Worm (Caenorhabditis elegans) whole organism, young adult: ENCODE data around the gene vab-7.

Experiments
- B0019.2 ChIP-seq: fragments of 200-800 bp; sonication (Bioruptor generic); conservative IDR thresholded peaks from 2 replicates; pipeline ENCODE4 v1.3.6; 2022; ENCODE audit warnings: missing genetic modification reagents, missing genetic modification characterization, missing compliant biosample characterization
- C06A6.2 ChIP-seq: fragments of 200-800 bp; sonication (Bioruptor generic); conservative IDR thresholded peaks from 2 replicates; pipeline ENCODE4 v1.3.6; 2022; ENCODE audit warnings: missing genetic modification characterization, missing compliant biosample characterization
- C17E4.6 ChIP-seq: fragments of 200-800 bp; sonication (Bioruptor generic); IDR thresholded peaks from 2 replicates; pipeline ENCODE4 v1.3.6; 2022; ENCODE audit warnings: missing genetic modification reagents, missing genetic modification characterization, missing compliant biosample characterization
- F33H1.4 ChIP-seq: fragments of 200-800 bp; sonication (Bioruptor generic); IDR thresholded peaks from 2 replicates; pipeline ENCODE4 v1.3.6; 2022; ENCODE audit warnings: missing genetic modification reagents, missing genetic modification characterization, missing compliant biosample characterization
- Y67H2A.10 ChIP-seq: fragments of 200-800 bp; sonication (Bioruptor generic); conservative IDR thresholded peaks from 2 replicates; pipeline ENCODE4 v1.3.6; 2022; ENCODE audit warnings: missing genetic modification reagents, missing genetic modification characterization, missing compliant biosample characterization
- ZK185.1 ChIP-seq: sonication (generic microtip); optimal IDR thresholded peaks from 2 replicates; lab custom pipeline; 2016; ENCODE audit warnings: mild to moderate bottlenecking, missing genetic modification characterization, missing compliant biosample characterization; ENCODE audit not compliant: poor library complexity, severe bottlenecking
- akir-1 ChIP-seq: fragments of 200-800 bp; sonication (Bioruptor generic); optimal IDR thresholded peaks from 2 replicates; lab custom pipeline; 2018; ENCODE audit warnings: mild to moderate bottlenecking, missing genetic modification characterization, moderate library complexity, missing compliant biosample characterization
- atf-7 ChIP-seq: sonication (generic microtip); optimal IDR thresholded peaks from 2 replicates; lab custom pipeline; 2017; ENCODE audit warnings: mild to moderate bottlenecking, missing genetic modification characterization, missing compliant biosample characterization
- attf-3 ChIP-seq: fragments of 200-800 bp; sonication (Bioruptor generic); conservative IDR thresholded peaks from 2 replicates; pipeline ENCODE4 v1.3.6; 2022; ENCODE audit warnings: missing genetic modification reagents, missing genetic modification characterization, missing compliant biosample characterization
- bed-2 ChIP-seq: fragments of 200-800 bp; sonication (Bioruptor generic); IDR thresholded peaks from 2 replicates; pipeline ENCODE4 v1.3.6; 2022; ENCODE audit warnings: missing genetic modification reagents, missing genetic modification characterization, missing compliant biosample characterization
- ceh-79 ChIP-seq: sonication (generic microtip); optimal IDR thresholded peaks from 2 replicates; lab custom pipeline; 2017; ENCODE audit warnings: mild to moderate bottlenecking, missing genetic modification characterization, missing compliant biosample characterization
- ceh-91 ChIP-seq: fragments of 200-800 bp; sonication (Bioruptor generic); IDR thresholded peaks from 2 replicates; pipeline ENCODE4 v1.3.6; 2022; ENCODE audit warnings: missing genetic modification reagents, missing genetic modification characterization, missing compliant biosample characterization
- dox-1 ChIP-seq: fragments of 200-800 bp; sonication (Bioruptor generic); IDR thresholded peaks from 2 replicates; pipeline ENCODE4 v1.3.6; 2022; ENCODE audit warnings: missing genetic modification reagents, missing genetic modification characterization, missing compliant biosample characterization
- dpff-1 ChIP-seq: sonication (generic microtip); optimal IDR thresholded peaks from 2 replicates; lab custom pipeline; 2017; ENCODE audit warnings: mild to moderate bottlenecking, missing genetic modification characterization, missing compliant biosample characterization
- dpl-1 ChIP-seq: fragments of 150-350 bp; optimal IDR thresholded peaks from 2 replicates; lab custom pipeline; 2014; ENCODE audit warnings: missing biosample characterization, missing genetic modification reagents, missing genetic modification characterization
- egrh-3 ChIP-seq: fragments of 200-800 bp; sonication (Bioruptor generic); IDR thresholded peaks from 2 replicates; pipeline ENCODE4 v1.3.6; 2022; ENCODE audit warnings: missing genetic modification reagents, missing genetic modification characterization, missing compliant biosample characterization
- hlh-12 ChIP-seq: sonication (generic microtip); optimal IDR thresholded peaks from 2 replicates; lab custom pipeline; 2016; ENCODE audit warnings: missing genetic modification characterization, missing compliant biosample characterization
- hmg-20 ChIP-seq: fragments of 200-800 bp; sonication (Bioruptor generic); IDR thresholded peaks from 2 replicates; pipeline ENCODE4 v1.3.6; 2022; ENCODE audit warnings: missing genetic modification reagents, missing genetic modification characterization, missing compliant biosample characterization
- hrde-1 ChIP-seq: sonication (generic microtip); optimal IDR thresholded peaks from 2 replicates; lab custom pipeline; 2016; ENCODE audit warnings: missing genetic modification characterization, mild to moderate bottlenecking, missing compliant biosample characterization, moderate library complexity, missing genotype, missing genetic modification reagents, borderline replicate concordance
- let-526 ChIP-seq: fragments of 200-800 bp; sonication (Bioruptor generic); IDR thresholded peaks from 2 replicates; pipeline ENCODE4 v1.3.6; 2022; ENCODE audit warnings: missing genetic modification reagents, missing genetic modification characterization, missing compliant biosample characterization
- lin-40 ChIP-seq: sonication (generic microtip); optimal IDR thresholded peaks from 2 replicates; lab custom pipeline; 2016; ENCODE audit warnings: missing genetic modification characterization, mild to moderate bottlenecking, missing compliant biosample characterization, missing genotype, missing genetic modification reagents
- madf-10 ChIP-seq: sonication (generic microtip); optimal IDR thresholded peaks from 2 replicates; lab custom pipeline; 2016; ENCODE audit warnings: mild to moderate bottlenecking, missing genetic modification characterization, missing compliant biosample characterization
- madf-3 ChIP-seq: fragments of 200-800 bp; sonication (Bioruptor generic); IDR thresholded peaks from 2 replicates; pipeline ENCODE4 v1.3.6; 2022; ENCODE audit warnings: missing genetic modification reagents, missing genetic modification characterization, missing compliant biosample characterization
- nfya-1 ChIP-seq: sonication (generic microtip); optimal IDR thresholded peaks from 2 replicates; lab custom pipeline; 2017; ENCODE audit warnings: antibody characterized with exemption, missing compliant biosample characterization, missing genetic modification characterization, borderline replicate concordance; ENCODE audit not compliant: insufficient read depth
- nfyb-1 ChIP-seq: fragments of 200-800 bp; sonication (Bioruptor generic); IDR thresholded peaks from 2 replicates; pipeline ENCODE4 v1.3.6; 2022; ENCODE audit warnings: missing genetic modification reagents, missing genetic modification characterization, missing compliant biosample characterization
- nhr-27 ChIP-seq: fragments of 200-800 bp; sonication (Bioruptor generic); optimal IDR thresholded peaks from 2 replicates; lab custom pipeline; 2018; ENCODE audit warnings: mild to moderate bottlenecking, missing genetic modification characterization, moderate library complexity, missing compliant biosample characterization
- nhr-90 ChIP-seq: sonication (generic microtip); optimal IDR thresholded peaks from 2 replicates; lab custom pipeline; 2016; ENCODE audit warnings: missing genotype, mild to moderate bottlenecking, missing genetic modification characterization, missing compliant biosample characterization
- rcor-1 ChIP-seq: fragments of 200-800 bp; sonication (Bioruptor generic); IDR thresholded peaks from 2 replicates; pipeline ENCODE4 v1.3.6; 2022; ENCODE audit warnings: missing genetic modification reagents, missing genetic modification characterization, missing compliant biosample characterization
- snpc-1.3 ChIP-seq: sonication (generic microtip); optimal IDR thresholded peaks from 2 replicates; lab custom pipeline; 2017; ENCODE audit warnings: missing genetic modification characterization, mild to moderate bottlenecking, missing compliant biosample characterization, antibody characterized with exemption, moderate library complexity, missing genotype, missing genetic modification reagents; ENCODE audit not compliant: insufficient read depth
- snpc-3.4 ChIP-seq: sonication (generic microtip); optimal IDR thresholded peaks from 2 replicates; lab custom pipeline; 2017; ENCODE audit warnings: missing genetic modification characterization, mild to moderate bottlenecking, missing compliant biosample characterization, antibody characterized with exemption, moderate library complexity, missing genotype, missing genetic modification reagents
- somi-1 ChIP-seq: fragments of 200-800 bp; sonication (Bioruptor generic); optimal IDR thresholded peaks from 2 replicates; lab custom pipeline; 2018; ENCODE audit warnings: mild to moderate bottlenecking, missing genetic modification characterization, missing compliant biosample characterization
- tbx-9 ChIP-seq: sonication (generic microtip); optimal IDR thresholded peaks from 2 replicates; lab custom pipeline; 2016; ENCODE audit warnings: borderline replicate concordance, missing genetic modification characterization, inconsistent platforms, missing compliant biosample characterization
- tlf-1 ChIP-seq: fragments of 200-800 bp; sonication (Bioruptor generic); optimal IDR thresholded peaks from 2 replicates; lab custom pipeline; 2018; ENCODE audit warnings: mild to moderate bottlenecking, missing genetic modification characterization, missing compliant biosample characterization
- unc-130 ChIP-seq: sonication (generic microtip); optimal IDR thresholded peaks from 2 replicates; lab custom pipeline; 2016; ENCODE audit warnings: missing genetic modification reagents, missing genetic modification characterization, missing compliant biosample characterization
- zfh-2 ChIP-seq: fragments of 200-800 bp; sonication (Bioruptor generic); conservative IDR thresholded peaks from 2 replicates; pipeline ENCODE4 v1.3.6; 2022; ENCODE audit warnings: missing genetic modification reagents, missing genetic modification characterization, missing compliant biosample characterization
- ztf-25 ChIP-seq: fragments of 200-800 bp; sonication (Bioruptor generic); IDR thresholded peaks from 2 replicates; pipeline ENCODE4 v1.3.6; 2022; ENCODE audit warnings: missing genetic modification reagents, missing genetic modification characterization, missing compliant biosample characterization
- ztf-3 ChIP-seq: fragments of 200-800 bp; sonication (Bioruptor generic); optimal IDR thresholded peaks from 2 replicates; lab custom pipeline; 2018; ENCODE audit warnings: mild to moderate bottlenecking, missing genetic modification characterization, missing compliant biosample characterization
- ztf-6 ChIP-seq: fragments of 200-800 bp; sonication (Bioruptor generic); IDR thresholded peaks from 2 replicates; pipeline ENCODE4 v1.3.6; 2022; ENCODE audit warnings: missing genetic modification reagents, missing genetic modification characterization, missing compliant biosample characterization

vab-7 gene

DNA sequence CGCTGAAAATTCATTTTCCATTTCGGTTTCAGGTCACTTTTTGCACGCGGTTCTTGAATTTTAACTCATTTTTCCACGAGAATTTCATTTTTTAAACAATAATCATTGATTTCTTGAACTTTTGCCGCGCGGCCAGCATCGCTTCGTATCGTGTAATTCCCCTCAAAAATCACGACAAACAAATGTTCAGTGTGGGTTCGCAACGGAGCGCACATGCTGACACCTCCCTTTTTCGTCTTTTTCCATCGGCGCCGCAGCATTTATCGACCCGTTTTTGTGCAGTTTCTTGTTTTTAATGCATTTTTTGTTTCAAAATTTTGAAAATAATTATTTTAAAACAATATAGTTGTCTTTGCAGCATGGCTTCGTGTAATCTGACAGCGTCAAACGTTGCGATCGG lies 10.7 kb downstream of the vab-7 start, which contains the start of gene M142.5 (continued):
- TF ChIP-seq C17E4.6 (GFP tag; lab: Robert Waterston, UW) (no peak), tbx-9 (no peak), dox-1 (GFP tag; lab: Robert Waterston, UW) (no peak), akir-1 (GFP tag; lab: Kevin White, UChicago) (no peak), B0019.2 (GFP tag; lab: Robert Waterston, UW) (no peak), snpc-1.3 (no peak), ztf-25 (GFP tag; lab: Robert Waterston, UW) (no peak)

DNA sequence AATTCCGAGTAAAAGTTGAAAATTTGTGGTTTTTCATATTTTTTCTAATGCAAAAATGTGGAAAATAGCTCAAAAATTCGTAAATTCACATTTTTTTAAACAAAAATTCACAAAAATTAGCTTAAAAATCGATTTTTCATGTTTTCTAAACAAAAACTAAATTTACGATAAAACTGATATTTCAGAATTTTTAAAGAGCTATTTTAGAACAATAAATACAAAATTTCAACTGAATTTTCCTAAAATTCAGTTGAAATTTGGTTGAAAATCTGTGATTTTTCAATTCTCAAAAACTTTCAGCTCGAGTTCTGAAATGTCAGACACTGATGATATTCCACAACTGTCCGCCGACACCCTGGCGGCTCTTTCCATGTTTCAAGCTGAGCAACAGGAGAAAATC lies 13.2 kb downstream of the vab-7 start, which contains the start of gene M142.8:
M142.8 (plus strand) TSS at position 301 of the 400 bp plus-strand sequence.
- TF ChIP-seq nfyb-1 (no peak), ceh-91 (GFP tag; lab: Robert Waterston, UW) (no peak), C06A6.2 (GFP tag; lab: Robert Waterston, UW) (no peak), let-526 (GFP tag; lab: Robert Waterston, UW) (no peak), atf-7 (tag; lab: Kevin White, UChicago) (no peak), dpff-1 (no peak), dpl-1 (GFP tag; lab: Kevin White, UChicago) (no peak), B0019.2 (GFP tag; lab: Robert Waterston, UW) (no peak), akir-1 (GFP tag; lab: Kevin White, UChicago) (no peak), somi-1 (GFP tag; lab: Kevin White, UChicago) (no peak), nfya-1 (tag; lab: Kevin White, UChicago) (no peak), Y67H2A.10 (GFP tag; lab: Robert Waterston, UW) (no peak), rcor-1 (GFP tag; lab: Robert Waterston, UW) (no peak)

DNA sequence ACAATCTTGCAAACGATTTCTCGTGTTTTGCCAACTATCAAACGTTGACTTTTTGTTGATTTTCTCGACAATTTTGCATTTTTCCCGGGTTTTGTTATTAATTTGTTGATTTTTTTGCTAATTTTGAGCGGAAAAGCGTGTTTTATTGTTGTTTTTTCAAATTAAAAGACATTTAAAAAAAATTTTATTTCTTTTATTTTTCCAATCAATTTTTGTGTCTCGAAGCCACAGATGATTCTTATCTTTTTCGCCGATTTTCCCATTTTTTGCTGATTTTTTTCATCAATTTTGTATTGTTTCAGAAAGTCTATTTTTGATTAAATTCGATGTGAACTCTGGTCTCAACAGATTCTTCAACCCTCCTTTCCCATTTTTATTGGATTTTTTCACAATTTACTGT lies 15.8 kb downstream of the vab-7 start, which contains the start of gene rle-1:
rle-1 (plus strand) TSS at position 301 of the 400 bp plus-strand sequence.
- TF ChIP-seq hlh-12 (no peak), hmg-20 (no peak)

- TF ChIP-seq tlf-1 (GFP tag; lab: Kevin White, UChicago) (no peak), egrh-3 (peak; percentile 59; the same call in 1 of the 2 replicates), nhr-27 (tag; lab: Kevin White, UChicago) (no peak), zfh-2 (GFP tag; lab: Robert Waterston, UW) (peak; percentile 81)
These were observed 19.0 kb downstream of the vab-7 start for ce11 chrIII:10939184-10939583.

DNA sequence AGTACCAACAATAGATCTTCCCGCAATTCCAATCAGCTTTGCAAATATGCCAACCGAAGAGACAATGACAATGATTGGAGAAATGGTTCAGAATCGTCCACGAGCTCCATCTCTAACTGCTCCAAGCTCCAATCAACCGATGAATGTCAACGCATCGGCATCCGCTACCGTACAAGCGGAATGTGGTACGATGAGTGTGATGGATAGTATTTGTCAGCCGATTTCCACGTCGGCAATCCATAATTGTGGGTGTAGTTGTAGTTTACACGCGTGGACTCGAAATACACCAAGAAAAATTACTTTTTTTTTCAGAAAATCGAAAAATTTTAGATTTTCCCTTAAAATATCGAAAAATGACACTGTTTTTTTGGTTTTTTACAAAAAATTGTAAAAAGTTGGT lies 22.8 kb downstream of the vab-7 start:
- TF ChIP-seq let-526 (GFP tag; lab: Robert Waterston, UW) (no peak), snpc-3.4 (tag; lab: Kevin White, UChicago) (no peak), nhr-90 (tag; lab: Kevin White, UChicago) (no peak), ztf-6 (GFP tag; lab: Robert Waterston, UW) (no peak), nfyb-1 (no peak)

DNA sequence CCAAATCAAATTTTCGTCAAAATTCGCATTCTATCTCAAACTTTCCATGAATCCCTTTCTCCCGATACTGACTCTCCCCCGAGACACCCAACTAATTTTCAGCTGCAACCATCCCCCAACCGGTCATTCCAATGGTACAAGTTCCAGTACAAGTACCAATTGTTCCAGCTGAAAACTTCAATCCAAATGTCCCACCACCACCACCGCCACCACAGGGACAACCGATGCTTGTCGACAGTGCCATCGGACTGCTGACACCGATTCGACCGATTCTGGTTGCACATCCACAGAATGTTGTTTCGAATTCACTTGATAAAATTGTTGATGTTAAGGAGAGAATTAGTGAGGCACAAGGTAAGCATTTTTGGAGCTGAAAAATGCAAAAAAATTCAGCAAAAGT lies 25.4 kb downstream of the vab-7 start:
- no peak for TF ChIP-seq unc-130 (GFP tag; lab: Kevin White, UChicago)
- TF ChIP-seq madf-10: no peak
- no peak for TF ChIP-seq ceh-79 (tag; lab: Kevin White, UChicago)
- no peak for TF ChIP-seq ztf-3 (GFP tag; lab: Kevin White, UChicago)
- TF ChIP-seq bed-2: no peak
- TF ChIP-seq ZK185.1 (tag; lab: Kevin White, UChicago): no peak
- TF ChIP-seq akir-1 (GFP tag; lab: Kevin White, UChicago): no peak
- no peak for TF ChIP-seq nfyb-1
- TF ChIP-seq madf-3 (GFP tag; lab: Robert Waterston, UW): no peak
- no peak for TF ChIP-seq lin-40 (tag; lab: Kevin White, UChicago)
- no peak for TF ChIP-seq hrde-1
- no peak for TF ChIP-seq attf-3
- TF ChIP-seq F33H1.4 (GFP tag; lab: Robert Waterston, UW): no peak
- TF ChIP-seq, all 124 proteins: peak for 0
